Worm (Caenorhabditis elegans): ENCODE results near the gene T24C4.10.

DNA sequence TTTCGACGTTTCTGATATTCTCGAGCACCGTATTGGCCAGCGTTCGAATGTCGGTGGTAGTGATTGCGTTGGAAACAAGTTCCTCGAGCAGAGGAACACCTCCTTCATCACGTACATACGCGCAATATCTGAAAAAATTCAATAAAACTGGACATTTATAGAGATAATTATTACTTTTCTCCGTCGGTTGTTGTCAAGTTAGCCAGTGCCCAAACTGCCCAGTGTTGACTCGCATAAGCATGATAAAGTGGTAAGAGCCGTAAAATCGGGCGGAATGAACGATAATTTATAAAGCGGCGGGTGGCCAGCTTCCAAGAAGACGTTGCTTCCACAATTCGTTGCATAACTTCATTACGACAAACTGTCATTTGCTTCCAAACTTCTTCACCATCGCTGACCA lies 7.4 kb downstream of the T24C4.10 start:
- TF ChIP-seq dao-5 (tag; optimal IDR thresholded peaks at IDR 0.05) (no peak), him-1 (tag; optimal IDR thresholded peaks at IDR 0.05) (no peak)

All from whole organism, L4/young adult.